Fruit fly (Drosophila melanogaster) whole organism: ENCODE data around the gene mRpL23.

Source experiments
- CG8478 ChIP-seq: fragments of >200 bp; optimal IDR thresholded peaks from 2 replicates; lab custom pipeline; 2018; ENCODE audit warnings: inconsistent platforms
- Dll ChIP-seq: fragments of >200 bp; optimal IDR thresholded peaks from 2 replicates; lab custom pipeline; 2017
- psq ChIP-seq: fragments of >200 bp; optimal IDR thresholded peaks from 2 replicates; lab custom pipeline; 2017
- usp ChIP-seq: fragments of >200 bp; optimal IDR thresholded peaks from 2 replicates; lab custom pipeline; 2017; ENCODE audit warnings: missing biosample characterization, missing genetic modification characterization, mixed read lengths

dm6 chr3L:2414876-2415275 is 41.4 kb upstream of the mRpL23 start:
- TF ChIP-seq Dll (lab: Kevin White, UChicago) (no peak), psq (lab: Kevin White, UChicago) (no peak), CG8478 (no peak), usp (GFP tag; lab: Kevin White, UChicago) (no peak)
